Worm (Caenorhabditis elegans): ENCODE results near the gene EGAP4.1.

The EGAP4.1 gene

ce11 chrX:8713754-8714295 lies 13.4 kb downstream of the EGAP4.1 start, which contains the start of gene F53A9.6:
Gene F53A9.6, minus strand, starts transcription at chrX:8713804.
- TF ChIP-seq dao-5 (tag; optimal IDR thresholded peaks at IDR 0.05) = no peak
- TF ChIP-seq W03F9.2 (tag; optimal IDR thresholded peaks at IDR 0.05) = no peak
- no peak for TF ChIP-seq him-1 (tag; optimal IDR thresholded peaks at IDR 0.05)

ce11 chrX:8712662-8713061 lies 14.5 kb downstream of the EGAP4.1 start:
- TF ChIP-seq dao-5 (tag; optimal IDR thresholded peaks at IDR 0.05) (no peak), W03F9.2 (tag; optimal IDR thresholded peaks at IDR 0.05) (no peak), him-1 (tag; optimal IDR thresholded peaks at IDR 0.05) (no peak)

- TF ChIP-seq him-1 (tag; optimal IDR thresholded peaks at IDR 0.05) (no peak), W03F9.2 (tag; optimal IDR thresholded peaks at IDR 0.05) (no peak), dao-5 (tag; optimal IDR thresholded peaks at IDR 0.05) (no peak)
Measured at ce11 chrX:8711141-8711645, 16.0 kb downstream of the EGAP4.1 start, which contains the start of gene F53A9.1. Gene F53A9.1, plus strand, starts transcription at chrX:8711595.

- TF ChIP-seq dao-5 (tag; optimal IDR thresholded peaks at IDR 0.05) (no peak), W03F9.2 (tag; optimal IDR thresholded peaks at IDR 0.05) (no peak), him-1 (tag; optimal IDR thresholded peaks at IDR 0.05) (no peak)
Measured at ce11 chrX:8709424-8709823, 17.8 kb downstream of the EGAP4.1 start, which contains the start of gene kreg-1. Gene kreg-1, plus strand, starts transcription at chrX:8709764.

ce11 chrX:8708053-8708452 lies 19.2 kb downstream of the EGAP4.1 start, which contains the start of gene F53A9.3:
Gene F53A9.3, plus strand, starts transcription at chrX:8708353.
- TF ChIP-seq W03F9.2 (tag; optimal IDR thresholded peaks at IDR 0.05) (no peak), him-1 (tag; optimal IDR thresholded peaks at IDR 0.05) (no peak)

ce11 chrX:8704830-8705229 lies 22.4 kb downstream of the EGAP4.1 start:
- TF ChIP-seq dao-5 (tag; optimal IDR thresholded peaks at IDR 0.05) (no peak), W03F9.2 (tag; optimal IDR thresholded peaks at IDR 0.05) (no peak), him-1 (tag; optimal IDR thresholded peaks at IDR 0.05) (no peak)

ce11 chrX:8703664-8704356 lies 23.4 kb downstream of the EGAP4.1 start, which contains the start of gene jbts-14:
Gene jbts-14, plus strand, starts transcription at chrX:8704306.
- no peak for TF ChIP-seq W03F9.2 (tag; optimal IDR thresholded peaks at IDR 0.05)
- TF ChIP-seq him-1 (tag; optimal IDR thresholded peaks at IDR 0.05) = no peak
- no peak for TF ChIP-seq dao-5 (tag; optimal IDR thresholded peaks at IDR 0.05)

- TF ChIP-seq W03F9.2 (tag; optimal IDR thresholded peaks at IDR 0.05) (no peak), him-1 (tag; optimal IDR thresholded peaks at IDR 0.05) (no peak), dao-5 (tag; optimal IDR thresholded peaks at IDR 0.05) (no peak)
Measured at ce11 chrX:8697517-8697916, 29.7 kb downstream of the EGAP4.1 start, which contains the start of gene frpr-8. Gene frpr-8, plus strand, starts transcription at chrX:8697817.

- TF ChIP-seq him-1 (tag; optimal IDR thresholded peaks at IDR 0.05) (no peak), dao-5 (tag; optimal IDR thresholded peaks at IDR 0.05) (no peak), W03F9.2 (tag; optimal IDR thresholded peaks at IDR 0.05) (no peak)
Measured at ce11 chrX:8681600-8681999, 45.6 kb downstream of the EGAP4.1 start, which contains the start of gene K09E2.1. Gene K09E2.1, plus strand, starts transcription at chrX:8681900.

ce11 chrX:8677873-8678272 lies 49.3 kb downstream of the EGAP4.1 start:
- TF ChIP-seq dao-5 (tag; optimal IDR thresholded peaks at IDR 0.05) (no peak), him-1 (tag; optimal IDR thresholded peaks at IDR 0.05) (no peak), W03F9.2 (tag; optimal IDR thresholded peaks at IDR 0.05) (no peak)

- TF ChIP-seq dao-5 (tag; optimal IDR thresholded peaks at IDR 0.05) = no peak
- TF ChIP-seq him-1 (tag; optimal IDR thresholded peaks at IDR 0.05) = no peak
- TF ChIP-seq W03F9.2 (tag; optimal IDR thresholded peaks at IDR 0.05) = no peak
Measured at ce11 chrX:8677320-8677719, 49.9 kb downstream of the EGAP4.1 start.
